Fruit fly (Drosophila melanogaster) whole organism, embryonic: ENCODE measurements around the gene pr.

Source experiments
- CG10431 ChIP-seq: fragments of 200-800 bp; sonication (Bioruptor generic); optimal IDR thresholded peaks from 3 replicates; lab custom pipeline; 2018; ENCODE audit warnings: missing biosample characterization, mild to moderate bottlenecking, missing genetic modification characterization
- CG10979 ChIP-seq: fragments of 200-800 bp; sonication (Bioruptor generic); optimal IDR thresholded peaks from 2 replicates; lab custom pipeline; 2018; ENCODE audit warnings: missing biosample characterization, mild to moderate bottlenecking, missing genetic modification characterization, moderate library complexity
- CG11504 ChIP-seq: fragments of 200-800 bp; sonication (Bioruptor generic); optimal IDR thresholded peaks from 3 replicates; lab custom pipeline; 2019; ENCODE audit warnings: missing biosample characterization, mild to moderate bottlenecking, missing genetic modification characterization, moderate library complexity
- CG1529 ChIP-seq: fragments of 200-800 bp; sonication (Bioruptor generic); optimal IDR thresholded peaks from 3 replicates; lab custom pipeline; 2018; ENCODE audit warnings: missing biosample characterization, missing genetic modification characterization
- CG15479 ChIP-seq: fragments of 200-800 bp; sonication (Bioruptor generic); optimal IDR thresholded peaks from 3 replicates; lab custom pipeline; 2019; ENCODE audit warnings: missing biosample characterization, mild to moderate bottlenecking, missing genetic modification characterization, moderate library complexity
- CG15696 ChIP-seq: fragments of 200-800 bp; sonication (Bioruptor generic); optimal IDR thresholded peaks from 2 replicates; lab custom pipeline; 2019; ENCODE audit warnings: missing biosample characterization, mild to moderate bottlenecking, missing genetic modification characterization, moderate library complexity
- CG18599 ChIP-seq: fragments of 200-800 bp; sonication (Bioruptor generic); optimal IDR thresholded peaks from 3 replicates; lab custom pipeline; 2017; ENCODE audit warnings: missing biosample characterization, missing genetic modification characterization, mild to moderate bottlenecking, moderate library complexity, missing genetic modification reagents
- CG2129 ChIP-seq: fragments of 200-800 bp; sonication (Bioruptor generic); IDR thresholded peaks from 2 replicates; pipeline ENCODE4 v1.3.6; 2022; ENCODE audit warnings: missing biosample characterization, missing genetic modification characterization; ENCODE audit not compliant: partially characterized antibody
- CG32772 ChIP-seq: fragments of 200-800 bp; sonication (Bioruptor generic); IDR thresholded peaks from 2 replicates; pipeline ENCODE4 v1.3.6; 2022; ENCODE audit warnings: missing biosample characterization, missing genetic modification characterization
- CG3407 ChIP-seq: fragments of 200-800 bp; sonication (Bioruptor generic); optimal IDR thresholded peaks from 2 replicates; lab custom pipeline; 2018; ENCODE audit warnings: missing biosample characterization, mild to moderate bottlenecking, missing genetic modification characterization
- CG6272 ChIP-seq: fragments of 200-800 bp; sonication (Bioruptor generic); IDR thresholded peaks from 2 replicates; pipeline ENCODE4 v1.3.6; 2022; ENCODE audit warnings: missing biosample characterization, missing genetic modification characterization
- CG9817 ChIP-seq: fragments of 200-800 bp; sonication (Bioruptor generic); optimal IDR thresholded peaks from 2 replicates; lab custom pipeline; 2018; ENCODE audit warnings: missing biosample characterization, mild to moderate bottlenecking, missing genetic modification characterization, moderate library complexity
- Deaf1 ChIP-seq: fragments of 200-800 bp; optimal IDR thresholded peaks from 3 replicates; lab custom pipeline; 2019; ENCODE audit warnings: missing biosample characterization, mild to moderate bottlenecking, missing genetic modification characterization, moderate library complexity
- Dfd ChIP-seq, 2 experiments: fragments of >200 bp; optimal IDR thresholded peaks; 2 replicates each; lab custom pipeline; 2017; ENCODE audit warnings: missing biosample characterization in 2 of 2, missing genetic modification characterization in 2 of 2
- Doc3 ChIP-seq: fragments of 200-800 bp; sonication (Bioruptor generic); IDR thresholded peaks from 3 replicates; pipeline ENCODE4 v1.3.6; 2022; ENCODE audit warnings: missing biosample characterization, missing genetic modification characterization; ENCODE audit not compliant: partially characterized antibody
- E2f1 ChIP-seq: fragments of 200-800 bp; sonication (Bioruptor generic); IDR thresholded peaks from 2 replicates; pipeline ENCODE4 v1.3.6; 2022; ENCODE audit warnings: missing biosample characterization, missing genetic modification characterization
- Fer1 ChIP-seq: fragments of 200-800 bp; sonication (Bioruptor generic); optimal IDR thresholded peaks from 2 replicates; lab custom pipeline; 2017; ENCODE audit warnings: missing biosample characterization, mild to moderate bottlenecking, missing genetic modification characterization
- MBD-R2 ChIP-seq: fragments of 200-800 bp; sonication (Bioruptor generic); IDR thresholded peaks from 2 replicates; pipeline ENCODE4 v1.3.6; 2022; ENCODE audit warnings: missing biosample characterization, missing genetic modification characterization
- Meics ChIP-seq: fragments of 200-800 bp; sonication (Bioruptor generic); optimal IDR thresholded peaks from 2 replicates; lab custom pipeline; 2017; ENCODE audit warnings: missing biosample characterization, mild to moderate bottlenecking, missing genetic modification characterization
- Oaz ChIP-seq: fragments of 200-800 bp; sonication (Bioruptor generic); IDR thresholded peaks from 2 replicates; pipeline ENCODE4 v1.3.6; 2022; ENCODE audit warnings: missing biosample characterization, missing genetic modification characterization
- Optix ChIP-seq: fragments of 200-800 bp; sonication (Bioruptor generic); IDR thresholded peaks from 3 replicates; pipeline ENCODE4 v1.3.6; 2022; ENCODE audit warnings: missing biosample characterization, missing genetic modification characterization
- Pdp1 ChIP-seq, 2 experiments: fragments of 200-800 bp; sonication (Bioruptor generic); optimal IDR thresholded peaks; 3 replicates each; lab custom pipeline; 2016; ENCODE audit warnings: missing biosample characterization in 2 of 2, missing genetic modification characterization in 2 of 2, mild to moderate bottlenecking in 1 of 2, moderate library complexity in 1 of 2
- Side ChIP-seq: fragments of 200-800 bp; sonication (Bioruptor generic); optimal IDR thresholded peaks from 2 replicates; lab custom pipeline; 2016; ENCODE audit warnings: missing biosample characterization, missing genetic modification characterization
- Sin3A ChIP-seq: fragments of >200 bp; optimal IDR thresholded peaks from 2 replicates; lab custom pipeline; 2018
- Sox100B ChIP-seq: fragments of 200-800 bp; sonication (Bioruptor generic); optimal IDR thresholded peaks from 3 replicates; lab custom pipeline; 2018; ENCODE audit warnings: missing biosample characterization, mild to moderate bottlenecking, missing genetic modification characterization
- TFAM ChIP-seq: fragments of 200-800 bp; sonication (Bioruptor generic); optimal IDR thresholded peaks from 2 replicates; lab custom pipeline; 2017; ENCODE audit warnings: missing biosample characterization, missing genetic modification characterization, inconsistent platforms
- Tbp ChIP-seq: fragments of >200 bp; optimal IDR thresholded peaks from 2 replicates; lab custom pipeline; 2018; ENCODE audit warnings: missing biosample characterization, missing genetic modification characterization
- ab ChIP-seq: fragments of 200-800 bp; sonication (Bioruptor generic); optimal IDR thresholded peaks from 2 replicates; lab custom pipeline; 2016; ENCODE audit warnings: missing biosample characterization, missing genetic modification characterization
- ac ChIP-seq: fragments of 200-800 bp; sonication (Bioruptor generic); optimal IDR thresholded peaks from 3 replicates; lab custom pipeline; 2017; ENCODE audit warnings: missing biosample characterization, mild to moderate bottlenecking, missing genetic modification characterization
- al ChIP-seq: fragments of 200-800 bp; sonication (Bioruptor generic); IDR thresholded peaks from 2 replicates; pipeline ENCODE4 v1.3.6; 2022; ENCODE audit warnings: missing biosample characterization, missing genetic modification characterization
- az2 ChIP-seq: fragments of 200-800 bp; sonication (Bioruptor generic); optimal IDR thresholded peaks from 3 replicates; lab custom pipeline; 2016; ENCODE audit warnings: missing biosample characterization, missing genetic modification characterization
- cad ChIP-seq: fragments of >200 bp; optimal IDR thresholded peaks from 2 replicates; lab custom pipeline; 2017; ENCODE audit warnings: missing biosample characterization, missing genetic modification characterization
- corto ChIP-seq: fragments of 200-800 bp; sonication (Bioruptor generic); optimal IDR thresholded peaks from 2 replicates; lab custom pipeline; 2016; ENCODE audit warnings: missing biosample characterization, mild to moderate bottlenecking, missing genetic modification characterization, moderate library complexity
- disco-r ChIP-seq: fragments of 200-800 bp; sonication (Bioruptor generic); optimal IDR thresholded peaks from 2 replicates; lab custom pipeline; 2016; ENCODE audit warnings: missing biosample characterization, missing genetic modification characterization
- gfzf ChIP-seq: fragments of 200-800 bp; sonication (Bioruptor generic); optimal IDR thresholded peaks from 2 replicates; lab custom pipeline; 2016; ENCODE audit warnings: missing biosample characterization, mild to moderate bottlenecking, missing genetic modification characterization, moderate library complexity
- hbn ChIP-seq: fragments of 200-800 bp; sonication (Bioruptor generic); IDR thresholded peaks from 2 replicates; pipeline ENCODE4 v1.3.6; 2022; ENCODE audit warnings: missing biosample characterization, missing genetic modification characterization; ENCODE audit not compliant: partially characterized antibody
- lmd ChIP-seq: fragments of 200-800 bp; sonication (Bioruptor generic); IDR thresholded peaks from 2 replicates; pipeline ENCODE4 v1.3.6; 2022; ENCODE audit warnings: missing biosample characterization, missing genetic modification characterization
- mam ChIP-seq: fragments of 200-800 bp; sonication (Bioruptor generic); optimal IDR thresholded peaks from 3 replicates; lab custom pipeline; 2016; ENCODE audit warnings: missing biosample characterization, missing genetic modification characterization
- mirr ChIP-seq: fragments of 200-800 bp; sonication (Bioruptor generic); optimal IDR thresholded peaks from 3 replicates; lab custom pipeline; 2018; ENCODE audit warnings: missing biosample characterization, mild to moderate bottlenecking, missing genetic modification characterization
- mld ChIP-seq: fragments of 200-800 bp; sonication (Bioruptor generic); IDR thresholded peaks from 3 replicates; pipeline ENCODE4 v1.3.6; 2022; ENCODE audit warnings: missing biosample characterization, missing genetic modification characterization; ENCODE audit not compliant: partially characterized antibody
- pum ChIP-seq: fragments of 200-800 bp; sonication (Bioruptor generic); optimal IDR thresholded peaks from 2 replicates; lab custom pipeline; 2016; ENCODE audit warnings: missing biosample characterization, missing genetic modification characterization
- repo ChIP-seq: fragments of 200-800 bp; sonication (Bioruptor generic); optimal IDR thresholded peaks from 2 replicates; lab custom pipeline; 2016; ENCODE audit warnings: missing biosample characterization, missing genetic modification characterization
- row ChIP-seq: fragments of 200-800 bp; sonication (Bioruptor generic); IDR thresholded peaks from 3 replicates; pipeline ENCODE4 v1.3.6; 2022; ENCODE audit warnings: missing biosample characterization, missing genetic modification characterization
- tap ChIP-seq: fragments of 200-800 bp; optimal IDR thresholded peaks from 3 replicates; lab custom pipeline; 2019; ENCODE audit warnings: missing biosample characterization, mild to moderate bottlenecking, missing genetic modification characterization, moderate library complexity
- ttk ChIP-seq: fragments of 200-800 bp; sonication (Bioruptor generic); IDR thresholded peaks from 2 replicates; pipeline ENCODE4 v2.1.2; 2022; ENCODE audit warnings: missing biosample characterization, missing genetic modification characterization
- unpg ChIP-seq: fragments of 200-800 bp; sonication (Bioruptor generic); optimal IDR thresholded peaks from 3 replicates; lab custom pipeline; 2018; ENCODE audit warnings: missing biosample characterization, mild to moderate bottlenecking, missing genetic modification characterization, moderate library complexity
- vfl ChIP-seq: fragments of 200-800 bp; sonication (Bioruptor generic); optimal IDR thresholded peaks from 2 replicates; lab custom pipeline; 2016; ENCODE audit warnings: missing biosample characterization, missing genetic modification characterization
- zfh1 ChIP-seq: fragments of 200-800 bp; sonication (Bioruptor generic); IDR thresholded peaks from 3 replicates; pipeline ENCODE4 v1.3.6; 2022; ENCODE audit warnings: missing biosample characterization, missing genetic modification characterization

The pr gene

dm6 chr2L:20091094-20091679, 15.9 kb upstream of the pr start, which contains the start of the genes CG10747 and Pyroxd1 (continued):
- TF ChIP-seq Optix (GFP tag; lab: Robert Waterston, UW) (peak; percentile 87), Pdp1 (GFP tag; optimal IDR thresholded peaks at IDR 0.05; lab: Kevin White, UChicago) (peak; percentile 93 to 96), hbn (GFP tag; lab: Robert Waterston, UW) (no peak), az2 (peak; percentile 98), CG15479 (GFP tag; lab: Kevin White, UChicago) (peak; percentile 67), ab (GFP tag; lab: Kevin White, UChicago) (peak; percentile 92), Side (GFP tag; lab: Kevin White, UChicago) (peak; percentile 91), Sox100B (GFP tag; lab: Kevin White, UChicago) (peak; percentile 96), Fer1 (GFP tag; lab: Kevin White, UChicago) (peak; percentile 96), mld (GFP tag; lab: Robert Waterston, UW) (no peak), CG2129 (GFP tag; lab: Robert Waterston, UW) (no peak), repo (peak; percentile 78), Dfd (GFP tag; optimal IDR thresholded peaks at IDR 0.05; lab: Kevin White, UChicago) (peak in 1 of 2 experiments; percentile 85), ttk (GFP tag; lab: Robert Waterston, UW) (peak; percentile 94), CG9817 (tag; lab: Kevin White, UChicago) (peak; percentile 98), CG3407 (peak; percentile 91), CG11504 (tag; lab: Kevin White, UChicago) (peak; percentile 96)

- peak; percentile 87 for TF ChIP-seq CG18599 (GFP tag; lab: Kevin White, UChicago)
- peak; percentile 79 for TF ChIP-seq lmd
- peak; percentile 89 for TF ChIP-seq Deaf1 (tag; lab: Kevin White, UChicago)
- TF ChIP-seq Sin3A (lab: Kevin White, UChicago): no peak
- TF ChIP-seq CG15696 (tag; lab: Kevin White, UChicago): peak; percentile 50
- no peak for TF ChIP-seq Tbp (GFP tag; lab: Kevin White, UChicago)
- peak; percentile 75 for TF ChIP-seq CG1529
- peak; percentile 63 for TF ChIP-seq mam
- no peak for TF ChIP-seq gfzf (GFP tag; lab: Kevin White, UChicago)
- peak; percentile 88 for TF ChIP-seq zfh1 (GFP tag; lab: Robert Waterston, UW)
- peak; percentile 89 for TF ChIP-seq corto (GFP tag; lab: Kevin White, UChicago)
- peak; percentile 68 for TF ChIP-seq CG6272 (GFP tag; lab: Robert Waterston, UW)
- peak; percentile 85 for TF ChIP-seq CG32772 (GFP tag; lab: Robert Waterston, UW)
- TF ChIP-seq Oaz (GFP tag; lab: Robert Waterston, UW): peak; percentile 80
- TF ChIP-seq CG10979 (tag; lab: Kevin White, UChicago): peak; percentile 82
- peak; percentile 79 for TF ChIP-seq tap
- TF ChIP-seq Doc3 (GFP tag; lab: Robert Waterston, UW): no peak
- TF ChIP-seq vfl (GFP tag; lab: Kevin White, UChicago): peak; percentile 11
- no peak for TF ChIP-seq al
- TF ChIP-seq TFAM (GFP tag; lab: Kevin White, UChicago): peak; percentile 48
- TF ChIP-seq Meics: peak; percentile 84
- TF ChIP-seq row (GFP tag; lab: Robert Waterston, UW): peak; percentile 79
- peak; percentile 77 for TF ChIP-seq Optix (GFP tag; lab: Robert Waterston, UW)
- no peak for TF ChIP-seq cad (GFP tag; lab: Kevin White, UChicago)
- TF ChIP-seq CG10431: peak; percentile 67
- peak; percentile 71 for TF ChIP-seq disco-r
- peak; percentile 84 for TF ChIP-seq pum (GFP tag; lab: Kevin White, UChicago)
- TF ChIP-seq ac (GFP tag; lab: Kevin White, UChicago): peak; percentile 33
- peak; percentile 78 for TF ChIP-seq E2f1 (GFP tag; lab: Robert Waterston, UW)
- peak; percentile 47; the same call in 1 of the 2 replicates for TF ChIP-seq MBD-R2 (GFP tag; lab: Robert Waterston, UW)
- peak; percentile 89 for TF ChIP-seq unpg (GFP tag; lab: Kevin White, UChicago)
- peak; percentile 73 for TF ChIP-seq mirr (GFP tag; lab: Kevin White, UChicago)
Observed at dm6 chr2L:20086295-20087096, 11.2 kb upstream of the pr start.
